Fruit fly (Drosophila melanogaster) whole organism, embryonic: ENCODE results near the gene nbs.

Experiments used
- Ada2b ChIP-seq: fragments of 200-800 bp; sonication (Bioruptor generic); IDR thresholded peaks from 2 replicates; pipeline ENCODE4 v1.3.6; 2022; ENCODE audit warnings: missing biosample characterization, missing genetic modification characterization
- BEAF-32 ChIP-seq: fragments of 200-800 bp; sonication (Bioruptor generic); optimal IDR thresholded peaks from 3 replicates; lab custom pipeline; 2017; ENCODE audit warnings: missing biosample characterization, missing genetic modification characterization, mild to moderate bottlenecking, moderate library complexity, missing genetic modification reagents
- CG10979 ChIP-seq: fragments of 200-800 bp; sonication (Bioruptor generic); optimal IDR thresholded peaks from 2 replicates; lab custom pipeline; 2018; ENCODE audit warnings: missing biosample characterization, mild to moderate bottlenecking, missing genetic modification characterization, moderate library complexity
- CG11504 ChIP-seq: fragments of 200-800 bp; sonication (Bioruptor generic); optimal IDR thresholded peaks from 3 replicates; lab custom pipeline; 2019; ENCODE audit warnings: missing biosample characterization, mild to moderate bottlenecking, missing genetic modification characterization, moderate library complexity
- CG12071 ChIP-seq: fragments of 200-800 bp; sonication (Bioruptor generic); optimal IDR thresholded peaks from 3 replicates; lab custom pipeline; 2018; ENCODE audit warnings: missing biosample characterization, mild to moderate bottlenecking, missing genetic modification characterization
- CG12155 ChIP-seq: fragments of 200-800 bp; sonication (Bioruptor generic); optimal IDR thresholded peaks from 3 replicates; lab custom pipeline; 2016; ENCODE audit warnings: missing biosample characterization, missing genetic modification characterization
- CG12942 ChIP-seq: fragments of 200-800 bp; sonication (Bioruptor generic); optimal IDR thresholded peaks from 3 replicates; lab custom pipeline; 2016; ENCODE audit warnings: missing biosample characterization, missing genetic modification characterization
- CG13123 ChIP-seq: fragments of 200-800 bp; sonication (Bioruptor generic); optimal IDR thresholded peaks from 2 replicates; lab custom pipeline; 2016; ENCODE audit warnings: missing biosample characterization, missing genetic modification characterization
- CG15073 ChIP-seq: fragments of 200-800 bp; sonication (Bioruptor generic); optimal IDR thresholded peaks from 2 replicates; lab custom pipeline; 2016; ENCODE audit warnings: missing biosample characterization, missing genetic modification characterization
- CG1529 ChIP-seq: fragments of 200-800 bp; sonication (Bioruptor generic); optimal IDR thresholded peaks from 3 replicates; lab custom pipeline; 2018; ENCODE audit warnings: missing biosample characterization, missing genetic modification characterization
- CG1602 ChIP-seq: fragments of 200-800 bp; sonication (Bioruptor generic); optimal IDR thresholded peaks from 3 replicates; lab custom pipeline; 2016; ENCODE audit warnings: missing biosample characterization, missing genetic modification characterization
- CG17359 ChIP-seq: fragments of 200-800 bp; sonication (Bioruptor generic); optimal IDR thresholded peaks from 3 replicates; lab custom pipeline; 2018; ENCODE audit warnings: missing biosample characterization, mild to moderate bottlenecking, missing genetic modification characterization, moderate library complexity
- CG17385 ChIP-seq: fragments of 200-800 bp; sonication (Bioruptor generic); optimal IDR thresholded peaks from 3 replicates; lab custom pipeline; 2018; ENCODE audit warnings: missing biosample characterization, mild to moderate bottlenecking, missing genetic modification characterization
- CG31224 ChIP-seq: fragments of 200-800 bp; sonication (Bioruptor generic); IDR thresholded peaks from 2 replicates; pipeline ENCODE4 v1.3.6; 2022; ENCODE audit warnings: missing biosample characterization, missing genetic modification characterization
- CG3281 ChIP-seq: fragments of 200-800 bp; sonication (Bioruptor generic); optimal IDR thresholded peaks from 3 replicates; lab custom pipeline; 2017; ENCODE audit warnings: missing biosample characterization, mild to moderate bottlenecking, missing genetic modification characterization
- CG3407 ChIP-seq: fragments of 200-800 bp; sonication (Bioruptor generic); optimal IDR thresholded peaks from 2 replicates; lab custom pipeline; 2018; ENCODE audit warnings: missing biosample characterization, mild to moderate bottlenecking, missing genetic modification characterization
- CG42726 ChIP-seq: fragments of 200-800 bp; sonication (Bioruptor generic); IDR thresholded peaks from 2 replicates; pipeline ENCODE4 v1.3.6; 2022; ENCODE audit warnings: missing biosample characterization, missing genetic modification characterization; ENCODE audit not compliant: partially characterized antibody
- CG4707 ChIP-seq: fragments of 200-800 bp; sonication (Bioruptor generic); optimal IDR thresholded peaks from 2 replicates; lab custom pipeline; 2018; ENCODE audit warnings: missing biosample characterization, mild to moderate bottlenecking, missing genetic modification characterization, moderate library complexity
- CG5245 ChIP-seq: fragments of 200-800 bp; sonication (Bioruptor generic); optimal IDR thresholded peaks from 3 replicates; lab custom pipeline; 2016; ENCODE audit warnings: missing biosample characterization, missing genetic modification characterization
- CG6175 ChIP-seq: fragments of 200-800 bp; sonication (Bioruptor generic); IDR thresholded peaks from 3 replicates; pipeline ENCODE4 v1.3.6; 2022; ENCODE audit warnings: missing biosample characterization, missing genetic modification characterization
- CG7987 ChIP-seq: fragments of 200-800 bp; sonication (Bioruptor generic); optimal IDR thresholded peaks from 2 replicates; lab custom pipeline; 2018; ENCODE audit warnings: missing biosample characterization, mild to moderate bottlenecking, missing genetic modification characterization, moderate library complexity
- CG8281 ChIP-seq: fragments of 200-800 bp; sonication (Bioruptor generic); optimal IDR thresholded peaks from 2 replicates; lab custom pipeline; 2018; ENCODE audit warnings: missing biosample characterization, mild to moderate bottlenecking, missing genetic modification characterization, moderate library complexity
- CG8359 ChIP-seq: fragments of 200-800 bp; sonication (Bioruptor generic); optimal IDR thresholded peaks from 2 replicates; lab custom pipeline; 2017; ENCODE audit warnings: missing biosample characterization, mild to moderate bottlenecking, missing genetic modification characterization, borderline replicate concordance
- CG9215 ChIP-seq: fragments of 200-800 bp; sonication (Bioruptor generic); IDR thresholded peaks from 2 replicates; pipeline ENCODE4 v1.3.6; 2022; ENCODE audit warnings: missing biosample characterization, missing genetic modification characterization
- Camta ChIP-seq: fragments of 200-800 bp; sonication (Bioruptor generic); optimal IDR thresholded peaks from 2 replicates; lab custom pipeline; 2016; ENCODE audit warnings: missing biosample characterization, missing genetic modification characterization
- Chrac-16 ChIP-seq: fragments of 200-800 bp; sonication (Bioruptor generic); optimal IDR thresholded peaks from 3 replicates; lab custom pipeline; 2016; ENCODE audit warnings: missing biosample characterization, missing genetic modification characterization
- Dll ChIP-seq: fragments of 200-800 bp; sonication (Bioruptor generic); IDR thresholded peaks from 4 replicates; pipeline ENCODE4 v1.3.6; 2022; ENCODE audit warnings: missing biosample characterization, missing genetic modification characterization; ENCODE audit not compliant: partially characterized antibody
- Fer1 ChIP-seq: fragments of 200-800 bp; sonication (Bioruptor generic); optimal IDR thresholded peaks from 2 replicates; lab custom pipeline; 2017; ENCODE audit warnings: missing biosample characterization, mild to moderate bottlenecking, missing genetic modification characterization
- HmgD ChIP-seq: fragments of 200-800 bp; sonication (Bioruptor generic); optimal IDR thresholded peaks from 3 replicates; lab custom pipeline; 2016; ENCODE audit warnings: missing biosample characterization, missing genetic modification characterization
- NFAT ChIP-seq: fragments of 200-800 bp; sonication (Bioruptor generic); IDR thresholded peaks from 2 replicates; pipeline ENCODE4 v1.3.6; 2022; ENCODE audit warnings: missing biosample characterization, missing genetic modification characterization
- Sox100B ChIP-seq: fragments of 200-800 bp; sonication (Bioruptor generic); optimal IDR thresholded peaks from 3 replicates; lab custom pipeline; 2018; ENCODE audit warnings: missing biosample characterization, mild to moderate bottlenecking, missing genetic modification characterization
- Stat92E ChIP-seq, 3 experiments: fragments of >200 bp in 2 of 3; fragments of 200-800 bp in 1 of 3; sonication (Bioruptor generic) in 1 of 3; optimal IDR thresholded peaks; 2 replicates each; lab custom pipeline; 2017 to 2019; ENCODE audit warnings: missing biosample characterization in 3 of 3, missing genetic modification characterization in 3 of 3, mild to moderate bottlenecking in 1 of 3, moderate library complexity in 1 of 3
- Vsx1 ChIP-seq: fragments of 200-800 bp; sonication (Bioruptor generic); optimal IDR thresholded peaks from 2 replicates; lab custom pipeline; 2017; ENCODE audit warnings: missing biosample characterization, mild to moderate bottlenecking, missing genetic modification characterization, missing genetic modification reagents
- ab ChIP-seq: fragments of 200-800 bp; sonication (Bioruptor generic); optimal IDR thresholded peaks from 2 replicates; lab custom pipeline; 2016; ENCODE audit warnings: missing biosample characterization, missing genetic modification characterization
- caup ChIP-seq: fragments of 200-800 bp; sonication (Bioruptor generic); optimal IDR thresholded peaks from 3 replicates; lab custom pipeline; 2017; ENCODE audit warnings: missing biosample characterization, mild to moderate bottlenecking, missing genetic modification characterization, moderate library complexity; ENCODE audit not compliant: severe bottlenecking
- da ChIP-seq: fragments of 200-800 bp; sonication (Bioruptor generic); optimal IDR thresholded peaks from 2 replicates; lab custom pipeline; 2016; ENCODE audit warnings: missing biosample characterization, missing genetic modification characterization
- emc ChIP-seq: fragments of 200-800 bp; sonication (Bioruptor generic); optimal IDR thresholded peaks from 2 replicates; lab custom pipeline; 2016; ENCODE audit warnings: missing biosample characterization, missing genetic modification characterization
- fd102C ChIP-seq: fragments of 200-800 bp; sonication (Bioruptor generic); optimal IDR thresholded peaks from 2 replicates; lab custom pipeline; 2018; ENCODE audit warnings: missing biosample characterization, mild to moderate bottlenecking, missing genetic modification characterization, moderate library complexity
- fd64A ChIP-seq: fragments of 200-800 bp; sonication (Bioruptor generic); optimal IDR thresholded peaks from 3 replicates; lab custom pipeline; 2018; ENCODE audit warnings: missing biosample characterization, mild to moderate bottlenecking, missing genetic modification characterization
- gcm2 ChIP-seq: fragments of 200-800 bp; sonication (Bioruptor generic); optimal IDR thresholded peaks from 2 replicates; lab custom pipeline; 2016; ENCODE audit warnings: missing biosample characterization, missing genetic modification characterization
- grau ChIP-seq: fragments of 200-800 bp; optimal IDR thresholded peaks from 3 replicates; lab custom pipeline; 2019; ENCODE audit warnings: missing biosample characterization, mild to moderate bottlenecking, missing genetic modification characterization, moderate library complexity
- gt ChIP-seq: fragments of 200-800 bp; sonication (Bioruptor generic); IDR thresholded peaks from 2 replicates; pipeline ENCODE4 v1.3.6; 2022; ENCODE audit warnings: missing biosample characterization, missing genetic modification characterization
- luna ChIP-seq: fragments of 200-800 bp; sonication (Bioruptor generic); optimal IDR thresholded peaks from 2 replicates; lab custom pipeline; 2016; ENCODE audit warnings: missing biosample characterization, missing genetic modification characterization
- prd ChIP-seq, 3 experiments: fragments of >200 bp in 2 of 3; fragments of 200-800 bp in 1 of 3; sonication (Bioruptor generic) in 1 of 3; optimal IDR thresholded peaks in 2 of 3; IDR thresholded peaks in 1 of 3; 2 replicates in 2 of 3; 3 replicates in 1 of 3; pipeline versions ENCODE4 v1.3.6 to Lab custom; 2017 to 2022; ENCODE audit warnings: missing biosample characterization in 1 of 3, missing genetic modification characterization in 1 of 3
- ro ChIP-seq: fragments of 200-800 bp; sonication (Bioruptor generic); IDR thresholded peaks from 2 replicates; pipeline ENCODE4 v1.3.6; 2022; ENCODE audit warnings: missing biosample characterization, missing genetic modification characterization
- run ChIP-seq: fragments of 200-800 bp; sonication (Bioruptor generic); optimal IDR thresholded peaks from 3 replicates; lab custom pipeline; 2018; ENCODE audit warnings: missing biosample characterization, mild to moderate bottlenecking, missing genetic modification characterization
- slou ChIP-seq: fragments of 200-800 bp; sonication (Bioruptor generic); optimal IDR thresholded peaks from 3 replicates; lab custom pipeline; 2016; ENCODE audit warnings: missing biosample characterization, missing genetic modification characterization
- sug ChIP-seq: fragments of 200-800 bp; optimal IDR thresholded peaks from 2 replicates; lab custom pipeline; 2019; ENCODE audit warnings: missing biosample characterization, mild to moderate bottlenecking, missing genetic modification characterization, moderate library complexity
- trem ChIP-seq: fragments of 200-800 bp; optimal IDR thresholded peaks from 3 replicates; lab custom pipeline; 2019; ENCODE audit warnings: missing biosample characterization, mild to moderate bottlenecking, missing genetic modification characterization, moderate library complexity
- tx ChIP-seq: fragments of 200-800 bp; sonication (Bioruptor generic); optimal IDR thresholded peaks from 2 replicates; lab custom pipeline; 2016; ENCODE audit warnings: missing biosample characterization, missing genetic modification characterization
- yki ChIP-seq: fragments of >200 bp; optimal IDR thresholded peaks from 3 replicates; lab custom pipeline; 2018

The nbs gene

DNA sequence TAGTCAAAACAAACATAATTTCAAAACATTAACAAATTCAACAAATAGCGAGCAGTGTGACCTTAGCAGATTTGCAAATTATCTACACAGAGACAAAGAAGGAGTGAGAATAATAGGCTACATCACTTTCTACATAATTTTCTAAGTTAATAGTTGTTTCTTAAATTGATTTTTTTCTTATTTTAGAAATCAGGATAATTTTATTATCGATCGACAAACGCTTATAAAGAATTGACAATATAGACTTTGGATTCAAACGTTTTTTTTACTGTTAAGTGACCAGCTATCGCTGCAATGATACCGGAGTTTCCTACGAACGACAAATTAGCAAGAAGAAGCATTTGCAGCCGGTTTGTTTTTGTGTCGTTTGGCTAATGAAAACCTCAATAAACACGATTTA, at the start of gene nbs, which contains the start of gene defl (continued):
- TF ChIP-seq BEAF-32 (peak; percentile 71), CG1529 (no peak), CG7987 (GFP tag; lab: Kevin White, UChicago) (no peak), luna (GFP tag; lab: Kevin White, UChicago) (peak; percentile 43), Chrac-16 (peak; percentile 70), CG13123 (GFP tag; lab: Kevin White, UChicago) (peak; percentile 46), ro (no peak), grau (peak; percentile 76), CG11504 (tag; lab: Kevin White, UChicago) (no peak), HmgD (GFP tag; lab: Kevin White, UChicago) (peak; percentile 37), sug (tag; lab: Kevin White, UChicago) (peak; percentile 74), yki (lab: Kevin White, UChicago) (no peak), CG10979 (tag; lab: Kevin White, UChicago) (peak; percentile 46), slou (peak; percentile 67), fd64A (GFP tag; lab: Kevin White, UChicago) (no peak), gcm2 (GFP tag; lab: Kevin White, UChicago) (no peak), CG42726 (GFP tag; lab: Robert Waterston, UW) (no peak), CG1602 (peak; percentile 70), CG17359 (peak; percentile 49), CG3407 (GFP tag; lab: Kevin White, UChicago) (no peak), ab (no peak), CG17385 (GFP tag; lab: Kevin White, UChicago) (peak; percentile 94), prd (optimal IDR thresholded peaks at IDR 0.05; lab: Kevin White, UChicago) (no peak), prd (GFP tag; IDR thresholded peaks at IDR 0.05; lab: Robert Waterston, UW) (peak; percentile 84), CG6175 (GFP tag; lab: Robert Waterston, UW) (no peak), Vsx1 (GFP tag; lab: Kevin White, UChicago) (no peak), CG8359 (no peak), Fer1 (GFP tag; lab: Kevin White, UChicago) (peak; percentile 67), CG12071 (GFP tag; lab: Kevin White, UChicago) (no peak), Camta (GFP tag; lab: Kevin White, UChicago) (peak; percentile 86), CG31224 (GFP tag; lab: Robert Waterston, UW) (peak; percentile 46), Stat92E (GFP tag; optimal IDR thresholded peaks at IDR 0.05; lab: Kevin White, UChicago) (no peak), caup (no peak), NFAT (GFP tag; lab: Robert Waterston, UW) (peak; percentile 67; the same call in 1 of the 2 replicates), CG8281 (tag; lab: Kevin White, UChicago) (no peak), fd102C (GFP tag; lab: Kevin White, UChicago) (no peak), CG12155 (GFP tag; lab: Kevin White, UChicago) (peak; percentile 69), CG5245 (peak; percentile 32), Ada2b (peak; percentile 62), da (GFP tag; lab: Kevin White, UChicago) (no peak), trem (peak; percentile 24), CG15073 (no peak), CG12942 (GFP tag; lab: Kevin White, UChicago) (peak; percentile 64), emc (GFP tag; lab: Kevin White, UChicago) (peak; percentile 56), run (tag; lab: Kevin White, UChicago) (no peak), tx (GFP tag; lab: Kevin White, UChicago) (peak; percentile 57), Dll (GFP tag; lab: Robert Waterston, UW) (peak; percentile 75), CG4707 (GFP tag; lab: Kevin White, UChicago) (no peak), CG9215 (peak; percentile 81), CG3281 (GFP tag; lab: Kevin White, UChicago) (peak; percentile 33), gt (GFP tag; lab: Robert Waterston, UW) (no peak), Sox100B (GFP tag; lab: Kevin White, UChicago) (no peak)
